Worm (Caenorhabditis elegans) whole organism, mixed stage, embryonic: ENCODE data around the gene F23D12.1.

Experiments used
- cnd-1 ChIP-seq: fragments of 200-800 bp; sonication (Bioruptor generic); optimal IDR thresholded peaks from 2 replicates; lab custom pipeline; 2018; ENCODE audit warnings: mild to moderate bottlenecking, missing genetic modification characterization, missing compliant biosample characterization
- pha-4 ChIP-seq: fragments of 150-350 bp; optimal IDR thresholded peaks from 2 replicates; lab custom pipeline; 2018; ENCODE audit warnings: missing biosample characterization, missing genetic modification reagents, missing genetic modification characterization
- snpc-4 ChIP-seq: fragments of 150-350 bp; optimal IDR thresholded peaks from 2 replicates; lab custom pipeline; 2014; ENCODE audit warnings: missing biosample characterization, missing genetic modification characterization

- TF ChIP-seq cnd-1 (tag; lab: Kevin White, UChicago) = no peak
- no peak for TF ChIP-seq snpc-4 (tag; lab: Kevin White, UChicago)
- no peak for TF ChIP-seq pha-4 (tag; lab: Kevin White, UChicago)
Observed at ce11 chrX:14464513-14464912, 36.6 kb upstream of the F23D12.1 start, which contains the start of gene M163.7.
